Fruit fly (Drosophila melanogaster) whole organism, prepupa: ENCODE measurements around the gene CG4615.

Source experiments
- CG6163 ChIP-seq: fragments of 200-800 bp; sonication (Bioruptor generic); IDR thresholded peaks from 3 replicates; pipeline ENCODE4 v1.3.6; 2022; ENCODE audit warnings: missing biosample characterization, missing genetic modification characterization
- CG6792 ChIP-seq: fragments of 200-800 bp; sonication (Bioruptor generic); optimal IDR thresholded peaks from 3 replicates; lab custom pipeline; 2016; ENCODE audit warnings: missing biosample characterization, missing genetic modification characterization
- achi ChIP-seq: fragments of 200-800 bp; sonication (Bioruptor generic); optimal IDR thresholded peaks from 3 replicates; lab custom pipeline; 2016; ENCODE audit warnings: missing biosample characterization, missing genetic modification characterization

DNA sequence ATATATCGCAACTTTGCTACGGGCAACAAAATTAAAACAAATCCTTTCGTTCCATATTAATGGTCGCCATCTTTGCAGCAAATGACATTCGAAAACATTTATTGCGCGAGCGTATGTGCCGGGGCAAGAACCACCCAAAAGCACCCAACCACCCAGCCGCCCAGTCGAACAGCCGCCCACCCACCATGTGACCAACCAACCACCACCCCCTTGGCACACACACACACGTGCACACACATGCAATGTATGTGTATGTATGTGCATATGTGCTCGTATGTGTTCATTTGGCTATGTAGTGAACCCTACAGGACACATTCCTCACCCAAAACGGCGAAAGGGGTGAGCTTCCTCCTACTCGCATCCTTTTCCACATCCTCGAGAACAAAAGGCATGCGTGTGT, 37.9 kb upstream of the CG4615 start:
- TF ChIP-seq achi (GFP tag; lab: Kevin White, UChicago) (no peak), CG6792 (GFP tag; lab: Kevin White, UChicago) (no peak), CG6163 (no peak)
